Worm (Caenorhabditis elegans): ENCODE results near the gene Y54G2A.32.

The Y54G2A.32 gene

DNA sequence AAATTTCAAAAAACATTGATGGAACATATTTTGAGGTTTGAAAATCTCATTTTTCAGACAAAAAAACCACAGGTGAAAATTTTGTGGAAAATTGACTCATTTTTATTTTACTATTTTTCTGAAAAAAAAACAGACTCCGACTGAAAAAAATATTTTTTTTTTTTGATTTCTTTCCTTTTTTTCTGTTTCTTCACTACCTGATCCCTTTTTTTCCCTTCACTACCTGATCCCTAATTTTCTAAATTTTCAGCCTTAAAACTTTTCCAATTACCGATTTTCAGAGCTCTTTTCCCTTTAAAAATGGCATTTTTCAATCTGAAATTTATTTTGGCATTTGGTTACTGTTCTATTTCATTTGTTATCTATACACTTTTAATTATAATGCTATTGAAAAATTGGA is 41.4 kb upstream of the Y54G2A.32 start, which contains the start of gene Y54G2A.77:
Y54G2A.77 (plus strand) TSS at position 301 of the 400 bp plus-strand sequence.
- no peak for TF ChIP-seq dsc-1 (tag; optimal IDR thresholded peaks at IDR 0.05)

DNA sequence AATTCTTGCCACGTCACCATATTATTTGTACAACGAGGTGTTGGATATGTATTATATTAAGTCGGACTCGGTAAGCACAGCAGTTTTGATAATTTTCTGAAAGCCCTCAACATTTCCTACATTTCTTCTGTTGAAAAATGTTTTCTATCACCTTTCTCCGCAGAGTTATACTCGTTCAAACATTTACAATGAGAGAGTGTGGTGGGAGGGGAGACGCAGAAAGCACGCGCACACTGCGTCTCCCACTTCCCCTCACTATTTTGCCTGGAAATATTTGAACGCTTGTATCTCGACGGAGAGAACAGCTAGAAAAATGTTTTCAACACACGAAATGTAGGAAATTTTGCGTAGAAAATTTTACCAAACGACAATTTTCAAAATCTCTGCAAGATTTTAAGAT is 39.6 kb upstream of the Y54G2A.32 start:
- TF ChIP-seq hlh-17 (GFP tag; optimal IDR thresholded peaks at IDR 0.05; ENCODE audit: borderline replicate concordance), result no peak
- no peak for TF ChIP-seq ces-1 (GFP tag; optimal IDR thresholded peaks at IDR 0.05)
- TF ChIP-seq zag-1 (tag; optimal IDR thresholded peaks at IDR 0.05), result no peak
- TF ChIP-seq alr-1 (tag; optimal IDR thresholded peaks at IDR 0.05; ENCODE audit: borderline replicate concordance), result no peak
- TF ChIP-seq efl-3 (GFP tag; optimal IDR thresholded peaks at IDR 0.05), result no peak
- TF ChIP-seq lin-35 (GFP tag; optimal IDR thresholded peaks at IDR 0.05), result no peak
- TF ChIP-seq efl-1 (optimal IDR thresholded peaks at IDR 0.05), result no peak
- TF ChIP-seq efl-1 (GFP tag; optimal IDR thresholded peaks at IDR 0.05 in 1 of 2), result no peak
- no peak for TF ChIP-seq sup-37 (GFP tag; optimal IDR thresholded peaks at IDR 0.05)
- TF ChIP-seq lin-13 (GFP tag; optimal IDR thresholded peaks at IDR 0.05), result no peak
- no peak for TF ChIP-seq pag-3 (tag; optimal IDR thresholded peaks at IDR 0.05; ENCODE audit: borderline replicate concordance, insufficient read depth)
- TF ChIP-seq mep-1 (tag; optimal IDR thresholded peaks at IDR 0.05), result no peak
- TF ChIP-seq ceh-90 (tag; optimal IDR thresholded peaks at IDR 0.05), result no peak
- TF ChIP-seq unc-30 (tag; optimal IDR thresholded peaks at IDR 0.05), result no peak
- no peak for TF ChIP-seq hlh-4 (tag; optimal IDR thresholded peaks at IDR 0.05)

DNA sequence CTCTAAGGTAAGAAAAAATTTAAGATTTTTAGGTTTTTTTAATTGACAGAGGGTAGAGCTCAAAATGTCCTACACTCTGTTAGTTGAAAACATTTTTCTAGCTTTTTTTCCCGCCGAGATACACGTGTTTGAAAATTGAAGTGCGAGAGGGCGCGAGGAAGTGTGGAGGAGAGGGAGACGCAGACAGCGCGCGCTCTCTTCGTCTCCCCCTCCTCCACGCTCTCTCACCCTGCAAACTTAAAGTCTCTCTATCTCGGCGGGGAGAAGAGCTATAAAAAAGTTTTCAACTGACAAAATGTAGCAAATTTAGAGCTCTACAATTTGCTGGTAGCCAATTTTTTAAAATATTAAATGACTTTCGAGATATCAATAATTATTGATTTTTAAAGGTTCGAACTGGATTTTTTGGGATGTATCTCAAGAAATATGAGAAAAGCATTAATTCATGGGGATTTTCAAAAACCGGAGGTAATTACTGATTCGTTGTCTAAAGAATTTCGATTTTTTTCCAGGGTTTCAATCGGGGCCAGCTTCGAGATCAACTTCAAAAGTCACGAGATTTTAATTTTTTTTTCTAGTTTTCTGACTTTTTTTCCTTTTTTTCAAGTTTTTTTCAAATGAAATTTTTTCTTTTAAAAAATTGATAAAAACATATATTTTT is 38.6 kb upstream of the Y54G2A.32 start:
- TF ChIP-seq lsy-2 (tag; optimal IDR thresholded peaks at IDR 0.05) (peak in 1 of 2 experiments; percentile 14), efl-1 (optimal IDR thresholded peaks at IDR 0.05) (no peak), efl-1 (GFP tag; optimal IDR thresholded peaks at IDR 0.05 in 1 of 2) (peak in 1 of 2 experiments; percentile 67), ama-1 (optimal IDR thresholded peaks at IDR 0.05) (peak; percentile 39), ztf-4 (tag; optimal IDR thresholded peaks at IDR 0.05) (peak; percentile 6), sup-37 (GFP tag; optimal IDR thresholded peaks at IDR 0.05) (no peak)

DNA sequence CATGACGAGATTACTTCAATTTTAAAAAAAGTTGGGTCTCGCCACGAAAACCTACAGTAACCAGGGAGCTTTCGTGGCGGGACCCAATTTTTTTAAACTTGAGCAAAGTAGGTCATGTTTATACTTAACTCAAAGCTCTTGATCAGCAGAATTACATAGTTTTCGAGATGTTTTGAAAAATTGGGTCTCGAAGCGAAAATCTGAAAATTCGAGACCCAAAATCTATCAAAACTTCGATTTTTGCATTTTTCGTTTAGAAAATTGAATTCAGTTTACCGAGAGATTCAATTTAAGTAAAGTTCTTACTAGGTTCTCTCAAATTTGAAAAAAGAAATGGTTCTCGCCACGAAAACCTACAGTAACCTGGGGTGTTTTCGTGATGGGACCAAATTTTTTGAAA is 33.7 kb upstream of the Y54G2A.32 start:
- TF ChIP-seq efl-1 (optimal IDR thresholded peaks at IDR 0.05) (no peak), efl-1 (GFP tag; optimal IDR thresholded peaks at IDR 0.05 in 1 of 2) (peak in 1 of 2 experiments; percentile 27), Y116A8C.19 (tag; optimal IDR thresholded peaks at IDR 0.05; ENCODE audit: borderline replicate concordance) (no peak)

DNA sequence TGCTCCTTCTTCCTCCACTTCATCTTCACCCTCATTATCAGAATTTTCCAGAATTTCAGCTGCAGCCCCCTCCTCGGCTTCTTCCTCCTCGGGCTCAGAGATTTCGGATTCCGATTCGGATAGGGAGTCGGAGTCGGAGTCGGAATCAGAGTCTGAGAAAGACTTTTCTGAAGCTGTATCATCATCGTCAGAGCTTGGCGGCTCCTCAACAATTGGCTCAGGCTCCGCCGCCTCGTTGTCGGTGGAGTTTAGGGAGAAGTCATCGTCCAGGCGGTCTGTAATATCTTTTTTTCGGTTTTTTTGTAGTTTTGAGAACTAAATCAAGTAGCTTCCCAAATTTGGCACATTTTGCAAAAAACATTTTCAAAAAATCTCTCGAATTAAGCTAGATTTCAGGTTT is 32.9 kb upstream of the Y54G2A.32 start:
- no peak for TF ChIP-seq efl-1 (optimal IDR thresholded peaks at IDR 0.05)
- peak in 1 of 2 experiments; percentile 34 for TF ChIP-seq efl-1 (GFP tag; optimal IDR thresholded peaks at IDR 0.05 in 1 of 2)
- peak; percentile 10 for TF ChIP-seq ama-1 (optimal IDR thresholded peaks at IDR 0.05)
- no peak for TF ChIP-seq zag-1 (tag; optimal IDR thresholded peaks at IDR 0.05)
- TF ChIP-seq dsc-1 (tag; optimal IDR thresholded peaks at IDR 0.05), result no peak

DNA sequence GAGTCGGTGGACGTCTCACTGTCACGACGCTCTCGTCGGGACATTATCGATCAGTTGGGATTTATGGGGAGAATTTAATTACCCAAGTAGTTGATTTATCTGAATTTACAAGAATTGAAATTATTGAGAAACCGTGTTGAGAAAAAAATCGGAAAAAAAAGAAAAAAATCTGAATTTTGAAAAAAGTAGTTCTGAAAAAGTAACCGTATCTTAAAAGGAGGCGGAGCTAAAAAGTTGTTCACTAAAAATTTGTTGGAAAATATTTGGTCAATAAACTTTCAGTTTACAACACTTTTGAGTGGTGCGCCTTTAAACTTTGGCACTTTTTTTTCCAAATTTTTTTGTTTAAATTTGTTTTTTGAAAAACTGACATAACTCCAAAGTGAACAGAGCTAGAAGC is 32.1 kb upstream of the Y54G2A.32 start, which contains the start of gene Y54G2A.11:
Y54G2A.11 (minus strand) TSS at position 101 of the 400 bp plus-strand sequence.
- TF ChIP-seq efl-1 (optimal IDR thresholded peaks at IDR 0.05) (no peak), efl-1 (GFP tag; optimal IDR thresholded peaks at IDR 0.05 in 1 of 2) (peak in 1 of 2 experiments; percentile 74), aly-2 (tag; optimal IDR thresholded peaks at IDR 0.05) (no peak), isw-1 (GFP tag; IDR thresholded peaks at IDR 0.05) (no peak), nhr-76 (tag; optimal IDR thresholded peaks at IDR 0.05) (no peak), snpc-4 (tag; optimal IDR thresholded peaks at IDR 0.05) (no peak), pag-3 (tag; optimal IDR thresholded peaks at IDR 0.05; ENCODE audit: borderline replicate concordance, insufficient read depth) (no peak), nhr-28 (tag; optimal IDR thresholded peaks at IDR 0.05) (no peak), nhr-237 (tag; optimal IDR thresholded peaks at IDR 0.05) (no peak)

DNA sequence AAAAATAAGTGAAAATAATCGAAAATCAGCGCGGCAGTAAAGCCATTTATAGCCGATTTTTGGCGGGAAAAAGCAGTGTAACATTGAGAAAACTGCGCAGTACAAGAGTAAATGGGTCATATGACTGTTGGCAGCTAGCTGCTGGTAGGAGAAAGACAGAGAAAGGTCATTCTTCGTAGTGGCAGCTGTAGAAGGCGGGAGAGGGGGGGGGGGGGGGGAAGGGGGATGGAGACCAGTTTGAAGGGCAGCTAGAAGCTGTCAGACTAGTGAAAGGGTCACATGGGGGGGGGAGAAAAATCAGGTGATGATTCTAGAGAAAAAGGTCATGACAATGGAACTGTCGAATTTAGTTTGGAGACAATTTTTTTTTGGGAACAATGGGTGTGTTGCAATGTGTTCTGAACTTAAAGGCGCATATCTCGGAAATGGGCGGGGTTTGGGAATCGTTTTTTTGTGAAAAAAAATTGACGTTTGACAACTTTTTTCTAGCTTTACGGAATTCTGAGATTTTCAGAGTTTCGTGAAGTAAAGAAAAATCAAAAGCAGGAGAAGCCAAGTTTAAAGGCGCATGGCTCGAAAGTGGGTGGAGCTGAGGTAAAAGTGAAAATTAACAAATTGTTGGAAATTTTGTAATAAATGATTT is 31.4 kb upstream of the Y54G2A.32 start:
- TF ChIP-seq ama-1 (optimal IDR thresholded peaks at IDR 0.05), result peak; percentile 46
- TF ChIP-seq ceh-88 (GFP tag; IDR thresholded peaks at IDR 0.05), result no peak
- no peak for TF ChIP-seq jun-1 (tag; optimal IDR thresholded peaks at IDR 0.05)
- TF ChIP-seq grh-1 (GFP tag; IDR thresholded peaks at IDR 0.05), result peak; percentile 79
- TF ChIP-seq mep-1 (tag; optimal IDR thresholded peaks at IDR 0.05), result peak; percentile 28
- peak; percentile 74 for TF ChIP-seq lin-14 (GFP tag; optimal IDR thresholded peaks at IDR 0.05)
- TF ChIP-seq nhr-85 (tag), result peak; percentile 94
- no peak for TF ChIP-seq egl-27 (tag; optimal IDR thresholded peaks at IDR 0.05)
- peak in 2 of 3 experiments; percentile 20 to 45 for TF ChIP-seq dpl-1 (GFP tag; optimal IDR thresholded peaks at IDR 0.05)
- TF ChIP-seq pax-3 (tag; optimal IDR thresholded peaks at IDR 0.05), result peak; percentile 44
- no peak for TF ChIP-seq ets-5 (GFP tag; IDR thresholded peaks at IDR 0.05)
- peak in 1 of 2 experiments; percentile 31 for TF ChIP-seq lin-35 (GFP tag; optimal IDR thresholded peaks at IDR 0.05)
- TF ChIP-seq efl-1 (optimal IDR thresholded peaks at IDR 0.05), result no peak
- peak in 1 of 2 experiments; percentile 15 for TF ChIP-seq efl-1 (GFP tag; optimal IDR thresholded peaks at IDR 0.05 in 1 of 2)
- 0 out of 2 replicates have a peak, but pooled peaks have one; percentile 23 for TF ChIP-seq nhr-19 (GFP tag; conservative IDR thresholded peaks at IDR 0.05)
- peak; percentile 62 for TF ChIP-seq blmp-1 (tag; optimal IDR thresholded peaks at IDR 0.05)
